Fruit fly (Drosophila melanogaster) S2 (cell line): ENCODE results near the gene CG42846.

Experiments
- CG8478 ChIP-seq: fragments of >200 bp; optimal IDR thresholded peaks from 2 replicates; lab custom pipeline; 2018
- CTCF ChIP-seq, 2 experiments: fragments of >200 bp; optimal IDR thresholded peaks; 2 replicates each; lab custom pipeline; 2018

DNA sequence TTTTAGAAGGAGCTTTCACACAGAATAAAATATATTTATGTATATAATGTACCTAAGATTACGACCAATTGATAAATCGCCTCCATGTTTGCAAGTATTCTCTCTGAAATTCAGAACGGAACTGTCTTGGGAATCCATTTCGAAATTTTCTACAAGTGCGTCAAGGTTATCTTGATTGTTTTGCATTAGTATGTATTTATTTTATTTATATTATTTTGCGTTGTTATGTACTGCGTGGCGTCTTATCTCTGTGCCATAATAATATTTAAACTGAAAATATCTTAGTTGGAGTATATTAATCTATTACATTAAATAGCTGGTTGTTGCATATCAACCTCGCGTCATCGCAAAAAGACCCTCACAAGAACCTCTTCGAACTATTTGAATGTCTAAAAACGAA, at the start of gene CG42846:
- TF ChIP-seq CTCF (optimal IDR thresholded peaks at IDR 0.05; lab: Kevin White, UChicago), result no peak
- no peak for TF ChIP-seq CG8478 (lab: Kevin White, UChicago)
